Fruit fly (Drosophila melanogaster) whole organism, wandering third instar larva: ENCODE data around the gene CG1628.

ENCODE experiments used
- Abd-B ChIP-seq: fragments of >200 bp; optimal IDR thresholded peaks from 2 replicates; lab custom pipeline; 2017; ENCODE audit warnings: missing biosample characterization, missing genetic modification characterization
- CG32264 ChIP-seq: fragments of 200-800 bp; sonication (Bioruptor generic); optimal IDR thresholded peaks from 2 replicates; lab custom pipeline; 2016; ENCODE audit warnings: missing biosample characterization, missing genetic modification characterization
- CG9705 ChIP-seq: fragments of 200-800 bp; sonication (Bioruptor generic); optimal IDR thresholded peaks from 2 replicates; lab custom pipeline; 2018; ENCODE audit warnings: missing biosample characterization, mild to moderate bottlenecking, missing genetic modification characterization
- CrebA ChIP-seq: fragments of 200-800 bp; sonication (Bioruptor generic); optimal IDR thresholded peaks from 2 replicates; lab custom pipeline; 2016; ENCODE audit warnings: missing biosample characterization, mild to moderate bottlenecking, missing genetic modification characterization, borderline replicate concordance
- Dfd ChIP-seq: fragments of >200 bp; optimal IDR thresholded peaks from 2 replicates; lab custom pipeline; 2017; ENCODE audit warnings: missing biosample characterization, missing genetic modification characterization
- Dif ChIP-seq: fragments of 200-275, 200-300 bp; sonication (Bioruptor generic); optimal IDR thresholded peaks from 2 replicates; lab custom pipeline; 2018; ENCODE audit warnings: missing biosample characterization, missing genetic modification characterization; ENCODE audit not compliant: partially characterized antibody
- GATAd ChIP-seq: sonication (Bioruptor generic); optimal IDR thresholded peaks from 2 replicates; lab custom pipeline; 2016; ENCODE audit warnings: missing biosample characterization, missing genetic modification characterization
- HLH106 ChIP-seq: fragments of 200-800 bp; optimal IDR thresholded peaks from 3 replicates; lab custom pipeline; 2019; ENCODE audit warnings: missing biosample characterization, mild to moderate bottlenecking, missing genetic modification characterization, moderate library complexity
- Hnf4 ChIP-seq: fragments of 200-800 bp; sonication (Bioruptor generic); optimal IDR thresholded peaks from 2 replicates; lab custom pipeline; 2016; ENCODE audit warnings: missing biosample characterization, mild to moderate bottlenecking, missing genetic modification characterization
- Hr78 ChIP-seq: fragments of >200 bp; optimal IDR thresholded peaks from 2 replicates; lab custom pipeline; 2017; ENCODE audit warnings: missing biosample characterization, missing genetic modification characterization
- Hr83 ChIP-seq: fragments of 200-300 bp; sonication (Bioruptor generic); optimal IDR thresholded peaks from 2 replicates; lab custom pipeline; 2016; ENCODE audit warnings: missing biosample characterization, mild to moderate bottlenecking, missing genetic modification characterization, moderate library complexity; ENCODE audit not compliant: poor library complexity, severe bottlenecking
- Jra ChIP-seq: sonication (Bioruptor generic); optimal IDR thresholded peaks from 2 replicates; lab custom pipeline; 2016; ENCODE audit warnings: missing biosample characterization, missing genetic modification characterization
- Mio ChIP-seq: sonication (Bioruptor generic); optimal IDR thresholded peaks from 2 replicates; lab custom pipeline; 2016; ENCODE audit warnings: missing biosample characterization, missing genetic modification characterization
- Myc ChIP-seq: fragments of >200 bp; optimal IDR thresholded peaks from 2 replicates; lab custom pipeline; 2017
- N ChIP-seq: fragments of >200 bp; optimal IDR thresholded peaks from 2 replicates; lab custom pipeline; 2018; ENCODE audit warnings: missing biosample characterization, missing external identifiers, missing genetic modification characterization
- OdsH ChIP-seq: fragments of 200-800 bp; sonication (Bioruptor generic); optimal IDR thresholded peaks from 2 replicates; lab custom pipeline; 2016; ENCODE audit warnings: missing biosample characterization, mild to moderate bottlenecking, missing genetic modification characterization
- Rel ChIP-seq, 2 experiments: fragments of 200-800 bp; sonication (Bioruptor generic) in 1 of 2; optimal IDR thresholded peaks; 2 replicates in 1 of 2; 3 replicates in 1 of 2; lab custom pipeline; 2016 to 2019; ENCODE audit warnings: mild to moderate bottlenecking in 2 of 2, missing biosample characterization in 2 of 2, missing genetic modification characterization in 2 of 2, moderate library complexity in 1 of 2
- Sp1 ChIP-seq: fragments of 200-800 bp; sonication (Bioruptor generic); optimal IDR thresholded peaks from 3 replicates; lab custom pipeline; 2019; ENCODE audit warnings: missing biosample characterization, mild to moderate bottlenecking, missing genetic modification characterization, moderate library complexity
- Vsx2 ChIP-seq: fragments of 200-300, 225-300 bp; sonication (Bioruptor generic); optimal IDR thresholded peaks from 2 replicates; lab custom pipeline; 2018; ENCODE audit warnings: missing biosample characterization, missing genetic modification characterization; ENCODE audit not compliant: partially characterized antibody
- br ChIP-seq: fragments of 200-800 bp; sonication (Bioruptor generic); optimal IDR thresholded peaks from 2 replicates; lab custom pipeline; 2016; ENCODE audit warnings: missing biosample characterization, missing genetic modification characterization
- brk ChIP-seq: fragments of 200-800 bp; sonication (Bioruptor generic); optimal IDR thresholded peaks from 2 replicates; lab custom pipeline; 2016; ENCODE audit warnings: missing biosample characterization, mild to moderate bottlenecking, missing genetic modification characterization
- dl ChIP-seq, 2 experiments: fragments of 175-275, 200-275 bp in 1 of 2; fragments of 200-275 bp in 1 of 2; sonication (Bioruptor generic); optimal IDR thresholded peaks; lab custom pipeline; 2018; ENCODE audit warnings: mild to moderate bottlenecking in 2 of 2, missing biosample characterization in 2 of 2, missing genetic modification characterization in 2 of 2, moderate library complexity in 2 of 2; ENCODE audit not compliant: partially characterized antibody in 2 of 2, insufficient read depth in 1 of 2
- dmrt93B ChIP-seq: fragments of 200-800 bp; sonication (Bioruptor generic); optimal IDR thresholded peaks from 2 replicates; lab custom pipeline; 2018; ENCODE audit warnings: missing biosample characterization, mild to moderate bottlenecking, missing genetic modification characterization
- dsf ChIP-seq: sonication (Bioruptor generic); optimal IDR thresholded peaks from 2 replicates; lab custom pipeline; 2016; ENCODE audit warnings: missing biosample characterization, missing genetic modification characterization, borderline replicate concordance
- ey ChIP-seq: fragments of 200-800 bp; sonication (Bioruptor generic); optimal IDR thresholded peaks from 2 replicates; lab custom pipeline; 2016; ENCODE audit warnings: missing biosample characterization, missing genetic modification characterization
- foxo ChIP-seq, 2 experiments: fragments of 200-800 bp; sonication (Bioruptor generic); optimal IDR thresholded peaks; 2 replicates in 1 of 2; 3 replicates in 1 of 2; lab custom pipeline; 2016 to 2017; ENCODE audit warnings: missing biosample characterization in 2 of 2, missing genetic modification characterization in 2 of 2
- fru ChIP-seq: fragments of 200-800 bp; sonication (Bioruptor generic); optimal IDR thresholded peaks from 3 replicates; lab custom pipeline; 2016; ENCODE audit warnings: missing biosample characterization, mild to moderate bottlenecking, missing genetic modification characterization
- h ChIP-seq: fragments of 200-800 bp; sonication (Bioruptor generic); optimal IDR thresholded peaks from 3 replicates; lab custom pipeline; 2016; ENCODE audit warnings: missing biosample characterization, mild to moderate bottlenecking, missing genetic modification characterization
- jim ChIP-seq: fragments of 175-275, 200-325 bp; sonication (Bioruptor generic); optimal IDR thresholded peaks from 2 replicates; lab custom pipeline; 2016; ENCODE audit warnings: missing biosample characterization, mild to moderate bottlenecking, missing genetic modification characterization
- lola ChIP-seq: fragments of >200 bp; optimal IDR thresholded peaks from 2 replicates; lab custom pipeline; 2017; ENCODE audit warnings: missing biosample characterization, missing genetic modification characterization
- pan ChIP-seq: fragments of >200 bp; optimal IDR thresholded peaks from 2 replicates; lab custom pipeline; 2017
- psq ChIP-seq: fragments of 200-800 bp; sonication (Bioruptor generic); optimal IDR thresholded peaks from 3 replicates; lab custom pipeline; 2017; ENCODE audit warnings: missing biosample characterization, mild to moderate bottlenecking, missing genetic modification characterization, moderate library complexity
- rgr ChIP-seq: fragments of 200-800 bp; sonication (Bioruptor generic); optimal IDR thresholded peaks from 3 replicates; lab custom pipeline; 2016; ENCODE audit warnings: missing biosample characterization, mild to moderate bottlenecking, missing genetic modification characterization
- sage ChIP-seq: fragments of 200-800 bp; sonication (Bioruptor generic); optimal IDR thresholded peaks from 2 replicates; lab custom pipeline; 2016; ENCODE audit warnings: missing biosample characterization, mild to moderate bottlenecking, missing genetic modification characterization
- sv ChIP-seq: fragments of 200-800 bp; sonication (Bioruptor generic); optimal IDR thresholded peaks from 3 replicates; lab custom pipeline; 2016; ENCODE audit warnings: missing biosample characterization, missing genetic modification characterization
- tai ChIP-seq: sonication (Bioruptor generic); optimal IDR thresholded peaks from 2 replicates; lab custom pipeline; 2016; ENCODE audit warnings: missing biosample characterization, missing genetic modification characterization
- usp ChIP-seq: fragments of >200 bp; optimal IDR thresholded peaks from 2 replicates; lab custom pipeline; 2017; ENCODE audit warnings: missing biosample characterization, missing genetic modification characterization
- woc ChIP-seq: sonication (Bioruptor generic); optimal IDR thresholded peaks from 2 replicates; lab custom pipeline; 2016; ENCODE audit warnings: missing biosample characterization, mild to moderate bottlenecking, missing genetic modification characterization

Gene CG1628

DNA sequence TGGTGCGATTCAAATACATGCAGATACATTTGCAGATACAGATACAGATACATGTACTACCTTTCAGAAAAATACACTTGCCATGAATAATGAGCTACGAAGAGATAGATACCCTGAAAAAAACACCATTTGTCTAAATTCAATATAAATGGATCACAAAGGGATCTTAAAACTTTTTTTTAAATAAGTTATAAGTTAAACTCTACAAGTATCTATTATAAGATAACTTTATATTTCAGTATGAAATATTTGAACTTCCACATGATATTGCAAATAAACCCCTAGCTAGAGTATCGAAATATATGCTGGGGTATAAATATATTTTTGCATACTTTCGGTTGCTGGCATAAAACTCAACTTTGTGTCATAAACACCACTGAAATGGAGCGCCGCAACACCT, 41.1 kb downstream of the CG1628 start (continued):
- TF ChIP-seq CrebA (no peak), Hr78 (GFP tag; lab: Kevin White, UChicago) (no peak), Hnf4 (GFP tag; lab: Kevin White, UChicago) (peak; percentile 20)

DNA sequence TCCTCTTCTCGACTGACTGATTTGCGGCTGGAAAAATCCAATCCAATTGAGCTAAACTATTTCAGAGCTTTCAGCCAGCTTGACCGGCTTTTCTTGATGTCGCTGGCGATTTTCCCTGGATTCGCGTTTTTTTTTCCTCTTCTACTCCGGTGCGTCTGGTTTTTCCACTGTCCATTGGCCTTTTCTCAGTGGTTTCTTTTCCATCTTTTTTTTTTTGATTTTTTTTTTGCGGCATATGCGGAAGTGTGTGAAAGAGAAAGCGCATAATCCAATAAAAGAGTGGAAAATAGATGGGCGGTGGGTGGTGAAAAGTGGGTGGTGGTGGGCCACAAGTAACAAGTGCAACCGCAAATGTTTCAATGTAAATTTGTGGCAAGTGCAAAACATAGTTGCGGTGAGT, 44.5 kb downstream of the CG1628 start:
- TF ChIP-seq CG32264 (no peak), brk (no peak), psq (GFP tag; lab: Kevin White, UChicago) (no peak), Mio (GFP tag; lab: Kevin White, UChicago) (no peak), foxo (GFP tag; optimal IDR thresholded peaks at IDR 0.05; lab: Kevin White, UChicago) (no peak), dl (GFP tag; optimal IDR thresholded peaks at IDR 0.05; lab: Kevin White, UChicago; ENCODE audit: insufficient read depth in 1 of 2, partially characterized antibody in 2 of 2) (no peak), Abd-B (GFP tag; lab: Kevin White, UChicago) (no peak)

- no peak for TF ChIP-seq lola (GFP tag; lab: Kevin White, UChicago)
- peak; percentile 76 for TF ChIP-seq dmrt93B (GFP tag; lab: Kevin White, UChicago)
- peak; percentile 13 for TF ChIP-seq CG32264
- TF ChIP-seq psq (GFP tag; lab: Kevin White, UChicago): peak; percentile 76
- TF ChIP-seq usp: no peak
- TF ChIP-seq tai: peak; percentile 18
- TF ChIP-seq h (GFP tag; lab: Kevin White, UChicago): peak; percentile 81
- TF ChIP-seq Vsx2 (GFP tag; lab: Kevin White, UChicago): no peak
- TF ChIP-seq pan (lab: Kevin White, UChicago): no peak
- peak; percentile 26 for TF ChIP-seq brk
- TF ChIP-seq foxo (GFP tag; optimal IDR thresholded peaks at IDR 0.05; lab: Kevin White, UChicago): peak in 1 of 2 experiments; percentile 74
- peak; percentile 69 for TF ChIP-seq OdsH (GFP tag; lab: Kevin White, UChicago)
- no peak for TF ChIP-seq Abd-B (GFP tag; lab: Kevin White, UChicago)
- peak; percentile 71 for TF ChIP-seq HLH106 (tag; lab: Kevin White, UChicago)
- TF ChIP-seq CrebA: no peak
- TF ChIP-seq dl (GFP tag; optimal IDR thresholded peaks at IDR 0.05; lab: Kevin White, UChicago; ENCODE audit: insufficient read depth in 1 of 2, partially characterized antibody in 2 of 2): no peak
- TF ChIP-seq Hnf4 (GFP tag; lab: Kevin White, UChicago): peak; percentile 62
- no peak for TF ChIP-seq Dfd (GFP tag; lab: Kevin White, UChicago)
- peak; percentile 72 for TF ChIP-seq sage
- TF ChIP-seq Jra (GFP tag; lab: Kevin White, UChicago): no peak
- TF ChIP-seq Myc (lab: Kevin White, UChicago): no peak
- peak; percentile 76 for TF ChIP-seq fru (GFP tag; lab: Kevin White, UChicago)
- TF ChIP-seq br (GFP tag; lab: Kevin White, UChicago): peak; percentile 74
- TF ChIP-seq CG9705 (GFP tag; lab: Kevin White, UChicago): peak; percentile 54
- TF ChIP-seq Rel (GFP tag; optimal IDR thresholded peaks at IDR 0.05; lab: Kevin White, UChicago): no peak
- TF ChIP-seq Rel (tag; optimal IDR thresholded peaks at IDR 0.05; lab: Kevin White, UChicago): no peak
- TF ChIP-seq rgr: peak; percentile 71
- no peak for TF ChIP-seq GATAd (GFP tag; lab: Kevin White, UChicago)
- no peak for TF ChIP-seq Dif (GFP tag; lab: Kevin White, UChicago)
- TF ChIP-seq N (GFP tag; lab: Kevin White, UChicago): no peak
- no peak for TF ChIP-seq Hr83 (GFP tag; lab: Kevin White, UChicago)
- TF ChIP-seq ey (GFP tag; lab: Kevin White, UChicago): peak; percentile 56
- no peak for TF ChIP-seq sv
- no peak for TF ChIP-seq Hr78 (GFP tag; lab: Kevin White, UChicago)
- TF ChIP-seq Sp1: peak; percentile 70
- no peak for TF ChIP-seq dsf
- no peak for TF ChIP-seq Mio (GFP tag; lab: Kevin White, UChicago)
- peak; percentile 52 for TF ChIP-seq woc (GFP tag; lab: Kevin White, UChicago)
- no peak for TF ChIP-seq jim (GFP tag; lab: Kevin White, UChicago)
Measured at dm6 chrX:10557432-10557831, 45.1 kb downstream of the CG1628 start.
